Worm (Caenorhabditis elegans): ENCODE measurements around the gene nas-1.

The nas-1 gene

ce11 chrIII:13380881-13381280 is 24.7 kb upstream of the nas-1 start:
- TF ChIP-seq hmbx-1 (tag; optimal IDR thresholded peaks at IDR 0.05) (no peak), aly-1 (tag; optimal IDR thresholded peaks at IDR 0.05) (no peak), pes-1 (GFP tag; IDR thresholded peaks at IDR 0.05) (no peak), ceh-36 (tag; optimal IDR thresholded peaks at IDR 0.05) (no peak), ama-1 (optimal IDR thresholded peaks at IDR 0.05) (no peak), sea-1 (GFP tag; conservative IDR thresholded peaks at IDR 0.05) (no peak), flt-1 (GFP tag; IDR thresholded peaks at IDR 0.05) (no peak), hmg-4 (GFP tag; optimal IDR thresholded peaks at IDR 0.05) (no peak), tra-4 (tag; optimal IDR thresholded peaks at IDR 0.05) (no peak), tbx-37 (GFP tag; conservative IDR thresholded peaks at IDR 0.05) (no peak), F13C5.2 (tag; optimal IDR thresholded peaks at IDR 0.05) (no peak), B0310.2 (tag; optimal IDR thresholded peaks at IDR 0.05) (no peak), scrt-1 (GFP tag; IDR thresholded peaks at IDR 0.05) (no peak), tbx-11 (GFP tag; IDR thresholded peaks at IDR 0.05) (no peak), ets-7 (tag; optimal IDR thresholded peaks at IDR 0.05) (no peak), ceh-13 (GFP tag; optimal IDR thresholded peaks at IDR 0.05) (no peak), hnd-1 (tag; optimal IDR thresholded peaks at IDR 0.05) (no peak)

ce11 chrIII:13381684-13382083 is 23.9 kb upstream of the nas-1 start:
- TF ChIP-seq tbx-37 (GFP tag; conservative IDR thresholded peaks at IDR 0.05) (no peak), tra-4 (tag; optimal IDR thresholded peaks at IDR 0.05) (no peak), ceh-36 (tag; optimal IDR thresholded peaks at IDR 0.05) (no peak), hnd-1 (tag; optimal IDR thresholded peaks at IDR 0.05) (no peak), aly-1 (tag; optimal IDR thresholded peaks at IDR 0.05) (no peak), hmg-4 (GFP tag; optimal IDR thresholded peaks at IDR 0.05) (no peak), scrt-1 (GFP tag; IDR thresholded peaks at IDR 0.05) (no peak), ets-7 (tag; optimal IDR thresholded peaks at IDR 0.05) (no peak), pes-1 (GFP tag; IDR thresholded peaks at IDR 0.05) (no peak), F13C5.2 (tag; optimal IDR thresholded peaks at IDR 0.05) (no peak)

ce11 chrIII:13383159-13383558 is 22.4 kb upstream of the nas-1 start:
- TF ChIP-seq hnd-1 (tag; optimal IDR thresholded peaks at IDR 0.05) (no peak), ceh-13 (GFP tag; optimal IDR thresholded peaks at IDR 0.05) (no peak), scrt-1 (GFP tag; IDR thresholded peaks at IDR 0.05) (no peak), hmbx-1 (tag; optimal IDR thresholded peaks at IDR 0.05) (no peak), hmg-4 (GFP tag; optimal IDR thresholded peaks at IDR 0.05) (no peak), tbx-11 (GFP tag; IDR thresholded peaks at IDR 0.05) (no peak), tbx-37 (GFP tag; conservative IDR thresholded peaks at IDR 0.05) (no peak), pes-1 (GFP tag; IDR thresholded peaks at IDR 0.05) (no peak), ets-7 (tag; optimal IDR thresholded peaks at IDR 0.05) (no peak), ceh-36 (tag; optimal IDR thresholded peaks at IDR 0.05) (no peak), aly-1 (tag; optimal IDR thresholded peaks at IDR 0.05) (no peak), flt-1 (GFP tag; IDR thresholded peaks at IDR 0.05) (no peak)

- TF ChIP-seq tbx-11 (GFP tag; IDR thresholded peaks at IDR 0.05) (no peak), aly-1 (tag; optimal IDR thresholded peaks at IDR 0.05) (no peak), ceh-36 (tag; optimal IDR thresholded peaks at IDR 0.05) (no peak), F13C5.2 (tag; optimal IDR thresholded peaks at IDR 0.05) (no peak), sea-1 (GFP tag; conservative IDR thresholded peaks at IDR 0.05) (no peak), tbx-37 (GFP tag; conservative IDR thresholded peaks at IDR 0.05) (no peak), ama-1 (optimal IDR thresholded peaks at IDR 0.05) (no peak), hnd-1 (tag; optimal IDR thresholded peaks at IDR 0.05) (no peak), pes-1 (GFP tag; IDR thresholded peaks at IDR 0.05) (no peak)
Observed at ce11 chrIII:13385850-13386249, 19.8 kb upstream of the nas-1 start, which contains the start of gene T03F6.4. TSS of gene T03F6.4 (plus strand) at chrIII:13386150.

- no peak for TF ChIP-seq ceh-13 (GFP tag; optimal IDR thresholded peaks at IDR 0.05)
- TF ChIP-seq sea-1 (GFP tag; conservative IDR thresholded peaks at IDR 0.05): no peak
- no peak for TF ChIP-seq hmg-4 (GFP tag; optimal IDR thresholded peaks at IDR 0.05)
- TF ChIP-seq flt-1 (GFP tag; IDR thresholded peaks at IDR 0.05): no peak
- no peak for TF ChIP-seq ceh-36 (tag; optimal IDR thresholded peaks at IDR 0.05)
- TF ChIP-seq aly-1 (tag; optimal IDR thresholded peaks at IDR 0.05): no peak
- TF ChIP-seq scrt-1 (GFP tag; IDR thresholded peaks at IDR 0.05): no peak
- TF ChIP-seq ama-1 (optimal IDR thresholded peaks at IDR 0.05): no peak
- no peak for TF ChIP-seq tbx-37 (GFP tag; conservative IDR thresholded peaks at IDR 0.05)
- TF ChIP-seq B0310.2 (tag; optimal IDR thresholded peaks at IDR 0.05): no peak
- no peak for TF ChIP-seq hnd-1 (tag; optimal IDR thresholded peaks at IDR 0.05)
- no peak for TF ChIP-seq F13C5.2 (tag; optimal IDR thresholded peaks at IDR 0.05)
- no peak for TF ChIP-seq hmbx-1 (tag; optimal IDR thresholded peaks at IDR 0.05)
- no peak for TF ChIP-seq ets-7 (tag; optimal IDR thresholded peaks at IDR 0.05)
- TF ChIP-seq tra-4 (tag; optimal IDR thresholded peaks at IDR 0.05): no peak
- TF ChIP-seq tbx-11 (GFP tag; IDR thresholded peaks at IDR 0.05): no peak
- TF ChIP-seq pes-1 (GFP tag; IDR thresholded peaks at IDR 0.05): no peak
Observed at ce11 chrIII:13388621-13389020, 17.0 kb upstream of the nas-1 start.

- no peak for TF ChIP-seq ceh-36 (tag; optimal IDR thresholded peaks at IDR 0.05)
- no peak for TF ChIP-seq hmg-4 (GFP tag; optimal IDR thresholded peaks at IDR 0.05)
- no peak for TF ChIP-seq tbx-11 (GFP tag; IDR thresholded peaks at IDR 0.05)
- TF ChIP-seq hmbx-1 (tag; optimal IDR thresholded peaks at IDR 0.05): no peak
- TF ChIP-seq ceh-13 (GFP tag; optimal IDR thresholded peaks at IDR 0.05): no peak
- TF ChIP-seq scrt-1 (GFP tag; IDR thresholded peaks at IDR 0.05): no peak
- TF ChIP-seq flt-1 (GFP tag; IDR thresholded peaks at IDR 0.05): no peak
- TF ChIP-seq B0310.2 (tag; optimal IDR thresholded peaks at IDR 0.05): no peak
Observed at ce11 chrIII:13389078-13389477, 16.5 kb upstream of the nas-1 start, which contains the start of gene T03F6.3. TSS of gene T03F6.3 (plus strand) at chrIII:13389395.

- TF ChIP-seq hmbx-1 (tag; optimal IDR thresholded peaks at IDR 0.05): no peak
- TF ChIP-seq pes-1 (GFP tag; IDR thresholded peaks at IDR 0.05): no peak
- no peak for TF ChIP-seq aly-1 (tag; optimal IDR thresholded peaks at IDR 0.05)
- TF ChIP-seq F13C5.2 (tag; optimal IDR thresholded peaks at IDR 0.05): no peak
- no peak for TF ChIP-seq scrt-1 (GFP tag; IDR thresholded peaks at IDR 0.05)
- TF ChIP-seq tbx-37 (GFP tag; conservative IDR thresholded peaks at IDR 0.05): no peak
- no peak for TF ChIP-seq ama-1 (optimal IDR thresholded peaks at IDR 0.05)
- TF ChIP-seq hmg-4 (GFP tag; optimal IDR thresholded peaks at IDR 0.05): no peak
- TF ChIP-seq B0310.2 (tag; optimal IDR thresholded peaks at IDR 0.05): no peak
- no peak for TF ChIP-seq sea-1 (GFP tag; conservative IDR thresholded peaks at IDR 0.05)
- TF ChIP-seq ceh-36 (tag; optimal IDR thresholded peaks at IDR 0.05): no peak
- TF ChIP-seq hnd-1 (tag; optimal IDR thresholded peaks at IDR 0.05): no peak
- no peak for TF ChIP-seq ets-7 (tag; optimal IDR thresholded peaks at IDR 0.05)
- no peak for TF ChIP-seq tbx-11 (GFP tag; IDR thresholded peaks at IDR 0.05)
- no peak for TF ChIP-seq ceh-13 (GFP tag; optimal IDR thresholded peaks at IDR 0.05)
- TF ChIP-seq tra-4 (tag; optimal IDR thresholded peaks at IDR 0.05): no peak
Observed at ce11 chrIII:13390789-13391188, 14.8 kb upstream of the nas-1 start.
